Fruit fly (Drosophila melanogaster) whole organism, embryonic: ENCODE measurements around the gene ast.

ENCODE experiments used
- Abd-B ChIP-seq: fragments of 200-800 bp; sonication (Bioruptor generic); optimal IDR thresholded peaks from 2 replicates; lab custom pipeline; 2018; ENCODE audit warnings: missing biosample characterization, mild to moderate bottlenecking, missing genetic modification characterization, moderate library complexity
- C15 ChIP-seq: fragments of 200-800 bp; sonication (Bioruptor generic); IDR thresholded peaks from 3 replicates; pipeline ENCODE4 v1.3.6; 2022; ENCODE audit warnings: missing biosample characterization, missing genetic modification characterization
- CG13424 ChIP-seq: fragments of 200-800 bp; sonication (Bioruptor generic); optimal IDR thresholded peaks from 2 replicates; lab custom pipeline; 2019; ENCODE audit warnings: missing biosample characterization, mild to moderate bottlenecking, missing genetic modification characterization, moderate library complexity
- CG15514 ChIP-seq: fragments of 200-800 bp; sonication (Bioruptor generic); optimal IDR thresholded peaks from 3 replicates; lab custom pipeline; 2017; ENCODE audit warnings: missing biosample characterization, missing genetic modification characterization, mild to moderate bottlenecking, moderate library complexity, missing genetic modification reagents
- CG16863 ChIP-seq: fragments of 200-800 bp; sonication (Bioruptor generic); optimal IDR thresholded peaks from 3 replicates; lab custom pipeline; 2016; ENCODE audit warnings: missing biosample characterization, missing genetic modification characterization
- CG17612 ChIP-seq: fragments of 200-800 bp; sonication (Bioruptor generic); IDR thresholded peaks from 2 replicates; pipeline ENCODE4 v1.3.6; 2022; ENCODE audit warnings: missing biosample characterization, missing genetic modification characterization
- CG1792 ChIP-seq: fragments of 200-800 bp; sonication (Bioruptor generic); optimal IDR thresholded peaks from 2 replicates; lab custom pipeline; 2016; ENCODE audit warnings: missing biosample characterization, missing genetic modification characterization
- CG1832 ChIP-seq: fragments of 200-800 bp; sonication (Bioruptor generic); optimal IDR thresholded peaks from 2 replicates; lab custom pipeline; 2017; ENCODE audit warnings: missing biosample characterization, mild to moderate bottlenecking, missing genetic modification characterization, inconsistent platforms
- CG2129 ChIP-seq: fragments of 200-800 bp; sonication (Bioruptor generic); IDR thresholded peaks from 2 replicates; pipeline ENCODE4 v1.3.6; 2022; ENCODE audit warnings: missing biosample characterization, missing genetic modification characterization; ENCODE audit not compliant: partially characterized antibody
- CG2202 ChIP-seq: fragments of 200-800 bp; sonication (Bioruptor generic); optimal IDR thresholded peaks from 2 replicates; lab custom pipeline; 2018; ENCODE audit warnings: missing biosample characterization, mild to moderate bottlenecking, missing genetic modification characterization
- CG2712 ChIP-seq: fragments of 200-800 bp; optimal IDR thresholded peaks from 3 replicates; lab custom pipeline; 2019; ENCODE audit warnings: missing biosample characterization, mild to moderate bottlenecking, missing genetic modification characterization, moderate library complexity
- CG33557 ChIP-seq: fragments of 200-800 bp; sonication (Bioruptor generic); optimal IDR thresholded peaks from 2 replicates; lab custom pipeline; 2019; ENCODE audit warnings: missing biosample characterization, mild to moderate bottlenecking, missing genetic modification characterization, moderate library complexity
- CG4617 ChIP-seq: fragments of 200-800 bp; sonication (Bioruptor generic); optimal IDR thresholded peaks from 3 replicates; lab custom pipeline; 2016; ENCODE audit warnings: missing biosample characterization, missing genetic modification characterization, borderline replicate concordance
- CG4820 ChIP-seq: fragments of 200-800 bp; sonication (Bioruptor generic); optimal IDR thresholded peaks from 3 replicates; lab custom pipeline; 2016; ENCODE audit warnings: missing biosample characterization, missing genetic modification characterization
- CG6175 ChIP-seq: fragments of 200-800 bp; sonication (Bioruptor generic); IDR thresholded peaks from 3 replicates; pipeline ENCODE4 v1.3.6; 2022; ENCODE audit warnings: missing biosample characterization, missing genetic modification characterization
- CG6254 ChIP-seq: fragments of 200-800 bp; sonication (Bioruptor generic); optimal IDR thresholded peaks from 3 replicates; lab custom pipeline; 2017; ENCODE audit warnings: mild to moderate bottlenecking, missing biosample characterization, missing genetic modification reagents, missing genetic modification characterization
- CG7357 ChIP-seq: fragments of 200-800 bp; sonication (Bioruptor generic); IDR thresholded peaks from 3 replicates; pipeline ENCODE4 v1.3.6; 2022; ENCODE audit warnings: missing biosample characterization, missing genetic modification characterization
- CG8924 ChIP-seq: fragments of 200-800 bp; optimal IDR thresholded peaks from 3 replicates; lab custom pipeline; 2019; ENCODE audit warnings: missing biosample characterization, mild to moderate bottlenecking, missing genetic modification characterization, moderate library complexity
- CG9797 ChIP-seq: fragments of 200-800 bp; sonication (Bioruptor generic); optimal IDR thresholded peaks from 3 replicates; lab custom pipeline; 2018; ENCODE audit warnings: missing biosample characterization, mild to moderate bottlenecking, missing genetic modification characterization
- Dfd ChIP-seq, 2 experiments: fragments of >200 bp; optimal IDR thresholded peaks; 2 replicates each; lab custom pipeline; 2017; ENCODE audit warnings: missing biosample characterization in 2 of 2, missing genetic modification characterization in 2 of 2
- MBD-R2 ChIP-seq: fragments of 200-800 bp; sonication (Bioruptor generic); IDR thresholded peaks from 2 replicates; pipeline ENCODE4 v1.3.6; 2022; ENCODE audit warnings: missing biosample characterization, missing genetic modification characterization
- MTF-1 ChIP-seq: fragments of 200-800 bp; sonication (Bioruptor generic); optimal IDR thresholded peaks from 2 replicates; lab custom pipeline; 2018; ENCODE audit warnings: missing biosample characterization, mild to moderate bottlenecking, missing genetic modification characterization, borderline replicate concordance
- Ptx1 ChIP-seq: fragments of 200-800 bp; sonication (Bioruptor generic); IDR thresholded peaks from 2 replicates; pipeline ENCODE4 v1.3.6; 2022; ENCODE audit warnings: missing biosample characterization, missing genetic modification characterization
- Xbp1 ChIP-seq: fragments of 200-800 bp; sonication (Bioruptor generic); optimal IDR thresholded peaks from 3 replicates; lab custom pipeline; 2016; ENCODE audit warnings: missing biosample characterization, mild to moderate bottlenecking, missing genetic modification characterization
- abd-A ChIP-seq: fragments of 200-800 bp; sonication (Bioruptor generic); optimal IDR thresholded peaks from 3 replicates; lab custom pipeline; 2019; ENCODE audit warnings: missing biosample characterization, mild to moderate bottlenecking, missing genetic modification characterization, moderate library complexity
- ash1 ChIP-seq: fragments of 200-800 bp; sonication (Bioruptor generic); optimal IDR thresholded peaks from 2 replicates; lab custom pipeline; 2018; ENCODE audit warnings: missing biosample characterization, mild to moderate bottlenecking, missing genetic modification characterization
- bbx ChIP-seq: fragments of 200-800 bp; sonication (Bioruptor generic); IDR thresholded peaks from 2 replicates; pipeline ENCODE4 v1.3.6; 2022; ENCODE audit warnings: missing biosample characterization, missing genetic modification characterization; ENCODE audit not compliant: partially characterized antibody
- bcd ChIP-seq: fragments of 200-800 bp; sonication (Bioruptor generic); optimal IDR thresholded peaks from 2 replicates; lab custom pipeline; 2017; ENCODE audit warnings: missing biosample characterization, mild to moderate bottlenecking, missing genetic modification characterization
- bsh ChIP-seq, 2 experiments: fragments of 200-800 bp; sonication (Bioruptor generic); optimal IDR thresholded peaks; 2 replicates each; lab custom pipeline; 2017 to 2018; ENCODE audit warnings: mild to moderate bottlenecking in 2 of 2, missing biosample characterization in 2 of 2, missing genetic modification characterization in 2 of 2, moderate library complexity in 1 of 2
- btn ChIP-seq: fragments of 200-800 bp; sonication (Bioruptor generic); optimal IDR thresholded peaks from 2 replicates; lab custom pipeline; 2016; ENCODE audit warnings: missing biosample characterization, missing genetic modification characterization
- disco-r ChIP-seq: fragments of 200-800 bp; sonication (Bioruptor generic); optimal IDR thresholded peaks from 2 replicates; lab custom pipeline; 2016; ENCODE audit warnings: missing biosample characterization, missing genetic modification characterization
- dm ChIP-seq: fragments of 200-800 bp; sonication (Bioruptor generic); optimal IDR thresholded peaks from 3 replicates; lab custom pipeline; 2016; ENCODE audit warnings: missing biosample characterization, missing genetic modification characterization
- eve ChIP-seq, 2 experiments: fragments of >200 bp; optimal IDR thresholded peaks; 2 replicates each; lab custom pipeline; 2017; ENCODE audit warnings: missing biosample characterization in 2 of 2, missing genetic modification characterization in 2 of 2
- fd64A ChIP-seq: fragments of 200-800 bp; sonication (Bioruptor generic); optimal IDR thresholded peaks from 3 replicates; lab custom pipeline; 2018; ENCODE audit warnings: missing biosample characterization, mild to moderate bottlenecking, missing genetic modification characterization
- gcm ChIP-seq: fragments of 200-800 bp; sonication (Bioruptor generic); optimal IDR thresholded peaks from 2 replicates; lab custom pipeline; 2019; ENCODE audit warnings: missing biosample characterization, mild to moderate bottlenecking, missing genetic modification characterization, moderate library complexity
- gcm2 ChIP-seq: fragments of 200-800 bp; sonication (Bioruptor generic); optimal IDR thresholded peaks from 2 replicates; lab custom pipeline; 2016; ENCODE audit warnings: missing biosample characterization, missing genetic modification characterization
- gsb-n ChIP-seq: fragments of 200-800 bp; sonication (Bioruptor generic); optimal IDR thresholded peaks from 3 replicates; lab custom pipeline; 2018; ENCODE audit warnings: missing biosample characterization, mild to moderate bottlenecking, missing genetic modification characterization
- nerfin-1 ChIP-seq: fragments of 200-800 bp; sonication (Bioruptor generic); optimal IDR thresholded peaks from 3 replicates; lab custom pipeline; 2019; ENCODE audit warnings: missing biosample characterization, mild to moderate bottlenecking, missing genetic modification characterization, moderate library complexity
- oc ChIP-seq: fragments of 200-800 bp; sonication (Bioruptor generic); optimal IDR thresholded peaks from 2 replicates; lab custom pipeline; 2018; ENCODE audit warnings: missing biosample characterization, mild to moderate bottlenecking, missing genetic modification characterization, moderate library complexity
- org-1 ChIP-seq: fragments of 200-800 bp; sonication (Bioruptor generic); optimal IDR thresholded peaks from 2 replicates; lab custom pipeline; 2017; ENCODE audit warnings: missing biosample characterization, missing genetic modification characterization
- pan ChIP-seq, 4 experiments: fragments of >200 bp in 3 of 4; fragments of 200-800 bp in 1 of 4; sonication (Bioruptor generic) in 1 of 4; optimal IDR thresholded peaks in 3 of 4; IDR thresholded peaks in 1 of 4; 2 replicates each; pipeline versions ENCODE4 v1.3.6 to Lab custom; 2017 to 2022; ENCODE audit warnings: missing biosample characterization in 2 of 4, missing genetic modification characterization in 2 of 4, mixed read lengths in 1 of 4
- phol ChIP-seq: fragments of 200-800 bp; sonication (Bioruptor generic); optimal IDR thresholded peaks from 3 replicates; lab custom pipeline; 2018; ENCODE audit warnings: missing biosample characterization, mild to moderate bottlenecking, missing genetic modification characterization, moderate library complexity
- ssp ChIP-seq: fragments of 200-800 bp; sonication (Bioruptor generic); IDR thresholded peaks from 2 replicates; pipeline ENCODE4 v1.3.6; 2022; ENCODE audit warnings: missing biosample characterization, missing genetic modification characterization
- tgo ChIP-seq: fragments of 200-800 bp; sonication (Bioruptor generic); IDR thresholded peaks from 3 replicates; pipeline ENCODE4 v1.3.6; 2022; ENCODE audit warnings: missing biosample characterization, missing genetic modification characterization
- tin ChIP-seq: fragments of 200-800 bp; sonication (Bioruptor generic); optimal IDR thresholded peaks from 3 replicates; lab custom pipeline; 2016; ENCODE audit warnings: missing biosample characterization, missing genetic modification characterization
- trem ChIP-seq: fragments of 200-800 bp; optimal IDR thresholded peaks from 3 replicates; lab custom pipeline; 2019; ENCODE audit warnings: missing biosample characterization, mild to moderate bottlenecking, missing genetic modification characterization, moderate library complexity
- wor ChIP-seq: fragments of 200-800 bp; sonication (Bioruptor generic); IDR thresholded peaks from 2 replicates; pipeline ENCODE4 v1.3.6; 2022; ENCODE audit warnings: missing biosample characterization, missing genetic modification characterization
- zen ChIP-seq: fragments of 200-800 bp; sonication (Bioruptor generic); optimal IDR thresholded peaks from 3 replicates; lab custom pipeline; 2018; ENCODE audit warnings: missing biosample characterization, mild to moderate bottlenecking, missing genetic modification characterization, moderate library complexity
- zen2 ChIP-seq: fragments of 200-800 bp; sonication (Bioruptor generic); IDR thresholded peaks from 3 replicates; pipeline ENCODE4 v1.3.6; 2022; ENCODE audit warnings: missing biosample characterization, missing genetic modification characterization; ENCODE audit not compliant: partially characterized antibody
- zfh1 ChIP-seq: fragments of 200-800 bp; sonication (Bioruptor generic); IDR thresholded peaks from 3 replicates; pipeline ENCODE4 v1.3.6; 2022; ENCODE audit warnings: missing biosample characterization, missing genetic modification characterization

ast gene

dm6 chr2L:1070332-1070731, 7.4 kb upstream of the ast start (continued):
- TF ChIP-seq CG1832 (GFP tag; lab: Kevin White, UChicago), result no peak
- peak; percentile 28 for TF ChIP-seq Xbp1 (GFP tag; lab: Kevin White, UChicago)
- peak; percentile 26; the same call in 1 of the 2 replicates for TF ChIP-seq Ptx1 (GFP tag; lab: Robert Waterston, UW)
- no peak for TF ChIP-seq gcm2
- TF ChIP-seq pan (optimal IDR thresholded peaks at IDR 0.05; lab: Kevin White, UChicago), result no peak
- TF ChIP-seq pan (GFP tag; optimal IDR thresholded peaks at IDR 0.05 in 1 of 2, IDR thresholded peaks at IDR 0.05 in 1 of 2), result peak in 1 of 2 experiments; percentile 39
- peak; percentile 61; the same call in 1 of the 3 replicates for TF ChIP-seq zfh1
- TF ChIP-seq org-1 (GFP tag; lab: Kevin White, UChicago), result no peak
- TF ChIP-seq CG33557 (GFP tag; lab: Kevin White, UChicago), result peak; percentile 8
- TF ChIP-seq phol (tag; lab: Kevin White, UChicago), result peak; percentile 58
- TF ChIP-seq CG9797 (GFP tag; lab: Kevin White, UChicago), result no peak
- no peak for TF ChIP-seq CG1792 (GFP tag; lab: Kevin White, UChicago)
- no peak for TF ChIP-seq btn (GFP tag; lab: Kevin White, UChicago)
- TF ChIP-seq trem (tag; lab: Kevin White, UChicago), result peak; percentile 9
- TF ChIP-seq tin (GFP tag; lab: Kevin White, UChicago), result peak; percentile 2
- TF ChIP-seq disco-r (GFP tag; lab: Kevin White, UChicago), result no peak
- TF ChIP-seq CG4820 (GFP tag; lab: Kevin White, UChicago), result peak; percentile 35
- no peak for TF ChIP-seq CG17612 (GFP tag; lab: Robert Waterston, UW)
- TF ChIP-seq fd64A (GFP tag; lab: Kevin White, UChicago), result no peak
- no peak for TF ChIP-seq ash1
- peak; percentile 11 for TF ChIP-seq CG8924 (tag; lab: Kevin White, UChicago)
- no peak for TF ChIP-seq C15 (GFP tag; lab: Robert Waterston, UW)
- TF ChIP-seq Abd-B (GFP tag; lab: Kevin White, UChicago), result peak; percentile 15
- peak; percentile 33 for TF ChIP-seq CG6254 (GFP tag; lab: Kevin White, UChicago)
- peak; percentile 18 for TF ChIP-seq zen (tag; lab: Kevin White, UChicago)
- TF ChIP-seq tgo (GFP tag; lab: Robert Waterston, UW), result no peak
- no peak for TF ChIP-seq CG15514 (GFP tag; lab: Kevin White, UChicago)
- 0 out of 2 replicates have a peak, but pooled peaks have one; percentile 18 for TF ChIP-seq ssp (GFP tag; lab: Robert Waterston, UW)
- no peak for TF ChIP-seq zen2 (GFP tag; lab: Robert Waterston, UW)
- peak; percentile 11; the same call in 1 of the 2 replicates for TF ChIP-seq MBD-R2 (GFP tag; lab: Robert Waterston, UW)
- TF ChIP-seq CG2202, result peak; percentile 30
- peak; percentile 31 for TF ChIP-seq gsb-n (tag; lab: Kevin White, UChicago)
- no peak for TF ChIP-seq eve (GFP tag; optimal IDR thresholded peaks at IDR 0.05; lab: Kevin White, UChicago)
- no peak for TF ChIP-seq CG4617
- no peak for TF ChIP-seq CG6175 (GFP tag; lab: Robert Waterston, UW)
- TF ChIP-seq CG13424 (tag; lab: Kevin White, UChicago), result peak; percentile 14
- TF ChIP-seq wor, result 0 out of 2 replicates have a peak, but pooled peaks have one; percentile 28
- no peak for TF ChIP-seq CG16863 (GFP tag; lab: Kevin White, UChicago)
- no peak for TF ChIP-seq bcd (GFP tag; lab: Kevin White, UChicago)
- no peak for TF ChIP-seq oc (tag; lab: Kevin White, UChicago)
- peak; percentile 60 for TF ChIP-seq CG2712
- peak; percentile 27 for TF ChIP-seq gcm (GFP tag; lab: Kevin White, UChicago)
- no peak for TF ChIP-seq Dfd (GFP tag; optimal IDR thresholded peaks at IDR 0.05; lab: Kevin White, UChicago)
- TF ChIP-seq MTF-1, result no peak
- TF ChIP-seq abd-A (tag; lab: Kevin White, UChicago), result no peak
- TF ChIP-seq bbx, result no peak
- no peak for TF ChIP-seq nerfin-1 (tag; lab: Kevin White, UChicago)
- TF ChIP-seq dm (GFP tag; lab: Kevin White, UChicago), result no peak
- no peak for TF ChIP-seq CG7357 (GFP tag; lab: Robert Waterston, UW)
- TF ChIP-seq bsh (GFP tag; optimal IDR thresholded peaks at IDR 0.05; lab: Kevin White, UChicago), result peak; percentile 14 to 77
- no peak for TF ChIP-seq CG2129
